Worm (Caenorhabditis elegans): ENCODE results near the gene dpff-1.

Gene dpff-1

ce11 chrIII:5892909-5893308 lies 13.2 kb downstream of the dpff-1 start:
- TF ChIP-seq eyg-1 (tag; optimal IDR thresholded peaks at IDR 0.05) (no peak), fkh-6 (tag; optimal IDR thresholded peaks at IDR 0.05) (no peak), hlh-30 (tag; optimal IDR thresholded peaks at IDR 0.05; ENCODE audit: insufficient read depth) (no peak), ceh-18 (tag; optimal IDR thresholded peaks at IDR 0.05) (peak; percentile 15)

- TF ChIP-seq ceh-22 (tag; optimal IDR thresholded peaks at IDR 0.05) (no peak), hlh-8 (tag; optimal IDR thresholded peaks at IDR 0.05) (no peak)
These were observed 17.5 kb downstream of the dpff-1 start, which contains the start of gene C28H8.8 for ce11 chrIII:5888675-5889074. TSS of gene C28H8.8 (minus strand) at chrIII:5888775.

- TF ChIP-seq ceh-19 (GFP tag; optimal IDR thresholded peaks at IDR 0.05) (no peak), unc-42 (tag; optimal IDR thresholded peaks at IDR 0.05) (no peak), ceh-31 (tag; optimal IDR thresholded peaks at IDR 0.05) (no peak), fkh-6 (tag; optimal IDR thresholded peaks at IDR 0.05) (no peak), dmd-4 (tag; optimal IDR thresholded peaks at IDR 0.05; ENCODE audit: borderline replicate concordance) (no peak), ets-4 (tag; optimal IDR thresholded peaks at IDR 0.05) (no peak), ceh-6 (GFP tag; optimal IDR thresholded peaks at IDR 0.05) (no peak), hlh-15 (tag; optimal IDR thresholded peaks at IDR 0.05) (no peak)
These were observed 19.3 kb downstream of the dpff-1 start, which contains the start of gene C28H8.7 for ce11 chrIII:5886893-5887292. TSS of gene C28H8.7 (minus strand) at chrIII:5886993.

- TF ChIP-seq rnt-1 (tag; optimal IDR thresholded peaks at IDR 0.05) (no peak), unc-86 (tag; optimal IDR thresholded peaks at IDR 0.05) (no peak), unc-42 (tag; optimal IDR thresholded peaks at IDR 0.05) (no peak), ceh-24 (tag; optimal IDR thresholded peaks at IDR 0.05) (no peak), ref-2 (tag; optimal IDR thresholded peaks at IDR 0.05) (no peak), lim-6 (tag; optimal IDR thresholded peaks at IDR 0.05) (no peak), ztf-16 (tag; optimal IDR thresholded peaks at IDR 0.05) (no peak), madf-2 (tag; optimal IDR thresholded peaks at IDR 0.05) (no peak), hlh-8 (tag; optimal IDR thresholded peaks at IDR 0.05) (no peak), odd-2 (tag; optimal IDR thresholded peaks at IDR 0.05) (no peak), C38D4.7 (GFP tag; optimal IDR thresholded peaks at IDR 0.05) (no peak), Y22D7AL.16 (tag; optimal IDR thresholded peaks at IDR 0.05) (no peak), ttx-3 (tag; optimal IDR thresholded peaks at IDR 0.05) (no peak), ceh-31 (tag; optimal IDR thresholded peaks at IDR 0.05) (no peak), ceh-9 (tag; optimal IDR thresholded peaks at IDR 0.05) (no peak)
These were observed 21.7 kb downstream of the dpff-1 start for ce11 chrIII:5884459-5884858.

ce11 chrIII:5884007-5884406 lies 22.1 kb downstream of the dpff-1 start, which contains the start of gene C28H8.5:
TSS of gene C28H8.5 (plus strand) at chrIII:5884307.
- no peak for TF ChIP-seq fkh-10 (GFP tag; optimal IDR thresholded peaks at IDR 0.05)
- no peak for TF ChIP-seq dmd-4 (tag; optimal IDR thresholded peaks at IDR 0.05; ENCODE audit: borderline replicate concordance)
- no peak for TF ChIP-seq ceh-9 (tag; optimal IDR thresholded peaks at IDR 0.05)
- no peak for TF ChIP-seq sdc-2 (tag; optimal IDR thresholded peaks at IDR 0.05)
- no peak for TF ChIP-seq gmeb-2 (tag; optimal IDR thresholded peaks at IDR 0.05)
- no peak for TF ChIP-seq ama-1 (optimal IDR thresholded peaks at IDR 0.05)
- TF ChIP-seq lim-6 (tag; optimal IDR thresholded peaks at IDR 0.05) = no peak
- no peak for TF ChIP-seq sox-4 (tag; optimal IDR thresholded peaks at IDR 0.05)
- TF ChIP-seq ceh-14 (tag; optimal IDR thresholded peaks at IDR 0.05) = no peak
- no peak for TF ChIP-seq Y22D7AL.16 (tag; optimal IDR thresholded peaks at IDR 0.05)
- no peak for TF ChIP-seq ceh-18 (tag; optimal IDR thresholded peaks at IDR 0.05)
- TF ChIP-seq hlh-6 (tag; optimal IDR thresholded peaks at IDR 0.05) = no peak
- no peak for TF ChIP-seq hlh-8 (tag; optimal IDR thresholded peaks at IDR 0.05)
- TF ChIP-seq ceh-48 (tag; optimal IDR thresholded peaks at IDR 0.05) = no peak
- TF ChIP-seq npax-4 (tag; optimal IDR thresholded peaks at IDR 0.05) = no peak
- TF ChIP-seq ceh-31 (tag; optimal IDR thresholded peaks at IDR 0.05) = no peak
- TF ChIP-seq nhr-232 (tag; optimal IDR thresholded peaks at IDR 0.05) = no peak
- TF ChIP-seq ceh-34 (tag; optimal IDR thresholded peaks at IDR 0.05) = no peak
- no peak for TF ChIP-seq ref-2 (tag; optimal IDR thresholded peaks at IDR 0.05)
- TF ChIP-seq pha-4 (tag; optimal IDR thresholded peaks at IDR 0.05) = no peak
